Fruit fly (Drosophila melanogaster): ENCODE measurements around the gene CG10561.

DNA sequence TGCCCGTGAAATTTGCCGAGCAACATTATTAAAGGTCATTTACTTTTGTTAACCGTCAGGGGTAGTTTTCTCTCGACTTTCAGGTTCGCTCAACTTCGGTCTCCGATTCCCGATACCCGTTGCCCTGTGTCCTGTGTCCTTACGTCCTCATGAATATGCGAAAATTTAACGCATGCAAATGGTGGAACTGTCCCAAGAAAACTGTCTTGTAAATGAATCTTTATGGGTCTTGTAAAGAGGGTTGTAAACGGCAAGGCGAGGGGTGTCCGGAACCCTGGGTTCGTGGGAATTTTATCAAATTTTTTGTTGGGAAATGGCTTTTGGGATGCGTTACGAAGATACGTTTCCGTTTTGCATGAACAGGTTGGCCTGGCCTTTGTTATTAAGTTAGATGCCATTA, 25.6 kb downstream of the CG10561 start:
- TF ChIP-seq ovo (GFP tag; optimal IDR thresholded peaks at IDR 0.05): no peak
- TF ChIP-seq Hr96 (GFP tag; optimal IDR thresholded peaks at IDR 0.05): no peak
- TF ChIP-seq CG7045 (GFP tag; optimal IDR thresholded peaks at IDR 0.05): no peak
- TF ChIP-seq bab1 (GFP tag; optimal IDR thresholded peaks at IDR 0.05): no peak
- TF ChIP-seq toe (GFP tag; optimal IDR thresholded peaks at IDR 0.05): no peak
- no peak for TF ChIP-seq Mnt (GFP tag; optimal IDR thresholded peaks at IDR 0.05)
